Worm (Caenorhabditis elegans): ENCODE results near the gene syx-3.

syx-3 gene

DNA sequence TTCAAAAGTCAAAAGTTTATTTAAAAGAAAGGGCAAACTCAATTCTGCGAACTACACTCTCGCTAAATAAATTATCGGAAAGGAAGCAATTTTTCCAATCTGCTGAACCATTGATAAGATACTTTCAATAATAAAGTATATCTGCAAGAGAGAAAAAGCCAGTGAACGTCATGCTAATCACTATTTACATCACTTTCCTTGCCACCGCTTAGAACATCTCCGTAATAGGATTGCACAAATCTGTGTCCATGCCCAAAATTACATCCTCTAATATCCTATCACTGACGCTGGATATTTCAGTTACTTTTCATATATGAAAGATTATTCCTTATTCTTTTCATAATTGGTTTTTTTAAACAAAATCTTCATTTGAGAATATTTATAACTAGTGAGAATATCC lies 33.9 kb downstream of the syx-3 start:
- TF ChIP-seq tab-1 (GFP tag; IDR thresholded peaks at IDR 0.05) (no peak), ztf-29 (GFP tag; IDR thresholded peaks at IDR 0.05) (no peak), med-1 (GFP tag; optimal IDR thresholded peaks at IDR 0.05; ENCODE audit: insufficient read depth) (no peak), T22C8.4 (GFP tag; IDR thresholded peaks at IDR 0.05) (no peak), cog-1 (tag; optimal IDR thresholded peaks at IDR 0.05) (no peak), klf-2 (GFP tag; conservative IDR thresholded peaks at IDR 0.05) (no peak), ref-1 (GFP tag; conservative IDR thresholded peaks at IDR 0.05) (no peak), flt-1 (GFP tag; IDR thresholded peaks at IDR 0.05) (no peak), ztf-23 (GFP tag; IDR thresholded peaks at IDR 0.05) (no peak)

DNA sequence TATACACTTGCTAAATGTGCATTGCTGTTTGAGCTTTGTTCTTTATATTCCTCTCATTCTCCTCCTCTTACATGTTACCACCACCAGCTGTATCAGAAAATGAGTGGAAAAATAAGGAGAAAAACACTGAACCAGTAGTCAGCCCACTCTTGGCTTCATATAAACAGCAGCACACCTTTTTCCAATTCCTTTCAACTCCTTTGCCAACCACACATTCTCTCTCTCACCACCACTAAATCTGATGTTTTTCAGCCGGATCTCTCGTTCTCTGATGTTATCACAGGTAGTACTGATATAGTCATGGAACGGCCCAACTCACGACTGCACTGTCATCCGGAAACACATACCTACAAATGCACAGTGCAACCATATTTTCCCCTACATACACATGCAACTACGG lies 37.7 kb downstream of the syx-3 start, which contains the start of gene kcnl-3:
TSS of gene kcnl-3 (plus strand) at position 301 of the 400 bp plus-strand sequence.
- TF ChIP-seq med-1 (GFP tag; optimal IDR thresholded peaks at IDR 0.05; ENCODE audit: insufficient read depth) (no peak), ztf-29 (GFP tag; IDR thresholded peaks at IDR 0.05) (no peak), ref-1 (GFP tag; conservative IDR thresholded peaks at IDR 0.05) (no peak), ztf-23 (GFP tag; IDR thresholded peaks at IDR 0.05) (no peak), flt-1 (GFP tag; IDR thresholded peaks at IDR 0.05) (no peak), tab-1 (GFP tag; IDR thresholded peaks at IDR 0.05) (no peak), klf-2 (GFP tag; conservative IDR thresholded peaks at IDR 0.05) (no peak), cog-1 (tag; optimal IDR thresholded peaks at IDR 0.05) (no peak), T22C8.4 (GFP tag; IDR thresholded peaks at IDR 0.05) (no peak)

- TF ChIP-seq ztf-29 (GFP tag; IDR thresholded peaks at IDR 0.05) (no peak), med-1 (GFP tag; optimal IDR thresholded peaks at IDR 0.05; ENCODE audit: insufficient read depth) (no peak), cog-1 (tag; optimal IDR thresholded peaks at IDR 0.05) (no peak), T22C8.4 (GFP tag; IDR thresholded peaks at IDR 0.05) (no peak), klf-2 (GFP tag; conservative IDR thresholded peaks at IDR 0.05) (no peak), tab-1 (GFP tag; IDR thresholded peaks at IDR 0.05) (no peak), ztf-23 (GFP tag; IDR thresholded peaks at IDR 0.05) (no peak), ref-1 (GFP tag; conservative IDR thresholded peaks at IDR 0.05) (no peak)
These were observed 38.7 kb downstream of the syx-3 start for ce11 chrX:5387629-5388028.

ce11 chrX:5397300-5397699 lies 48.4 kb downstream of the syx-3 start, which contains the start of gene C03F11.2:
C03F11.2 (minus strand) TSS chrX:5397400.
- TF ChIP-seq ztf-29 (GFP tag; IDR thresholded peaks at IDR 0.05) (no peak), ref-1 (GFP tag; conservative IDR thresholded peaks at IDR 0.05) (no peak), ztf-23 (GFP tag; IDR thresholded peaks at IDR 0.05) (no peak), tab-1 (GFP tag; IDR thresholded peaks at IDR 0.05) (no peak), klf-2 (GFP tag; conservative IDR thresholded peaks at IDR 0.05) (no peak)

- TF ChIP-seq ztf-23 (GFP tag; IDR thresholded peaks at IDR 0.05) (no peak), klf-2 (GFP tag; conservative IDR thresholded peaks at IDR 0.05) (no peak), cog-1 (tag; optimal IDR thresholded peaks at IDR 0.05) (no peak), tab-1 (GFP tag; IDR thresholded peaks at IDR 0.05) (no peak), med-1 (GFP tag; optimal IDR thresholded peaks at IDR 0.05; ENCODE audit: insufficient read depth) (no peak), T22C8.4 (GFP tag; IDR thresholded peaks at IDR 0.05) (no peak), flt-1 (GFP tag; IDR thresholded peaks at IDR 0.05) (no peak), ref-1 (GFP tag; conservative IDR thresholded peaks at IDR 0.05) (no peak)
These were observed 51.6 kb downstream of the syx-3 start, which contains the start of gene scav-1 for ce11 chrX:5400524-5400923. scav-1 (minus strand) TSS chrX:5400584.

Data from whole organism, midembryonic.